Fruit fly (Drosophila melanogaster) whole organism, embryonic: ENCODE data around the gene Hrb27C.
A peak's percentile ranks its signal among the peaks of the same experiment; 100 is the strongest.

Experiments
- Ada2b ChIP-seq: fragments of 200-800 bp; sonication (Bioruptor generic); IDR thresholded peaks from 2 replicates; pipeline ENCODE4 v1.3.6; 2022; ENCODE audit warnings: missing biosample characterization, missing genetic modification characterization
- Asciz ChIP-seq: fragments of 200-800 bp; sonication (Bioruptor generic); optimal IDR thresholded peaks from 2 replicates; lab custom pipeline; 2017; ENCODE audit warnings: missing biosample characterization, mild to moderate bottlenecking, missing genetic modification characterization, missing genetic modification reagents
- CG10979 ChIP-seq: fragments of 200-800 bp; sonication (Bioruptor generic); optimal IDR thresholded peaks from 2 replicates; lab custom pipeline; 2018; ENCODE audit warnings: missing biosample characterization, mild to moderate bottlenecking, missing genetic modification characterization, moderate library complexity
- CG11085 ChIP-seq: fragments of 200-800 bp; sonication (Bioruptor generic); IDR thresholded peaks from 2 replicates; pipeline ENCODE4 v1.3.6; 2022; ENCODE audit warnings: missing biosample characterization, missing genetic modification characterization
- CG11504 ChIP-seq: fragments of 200-800 bp; sonication (Bioruptor generic); optimal IDR thresholded peaks from 3 replicates; lab custom pipeline; 2019; ENCODE audit warnings: missing biosample characterization, mild to moderate bottlenecking, missing genetic modification characterization, moderate library complexity
- CG14014 ChIP-seq: fragments of 200-800 bp; sonication (Bioruptor generic); IDR thresholded peaks from 2 replicates; pipeline ENCODE4 v1.3.6; 2022; ENCODE audit warnings: missing biosample characterization, missing genetic modification characterization
- CG15011 ChIP-seq: fragments of 200-800 bp; sonication (Bioruptor generic); optimal IDR thresholded peaks from 3 replicates; lab custom pipeline; 2018; ENCODE audit warnings: missing biosample characterization, mild to moderate bottlenecking, missing genetic modification characterization
- CG31224 ChIP-seq: fragments of 200-800 bp; sonication (Bioruptor generic); IDR thresholded peaks from 2 replicates; pipeline ENCODE4 v1.3.6; 2022; ENCODE audit warnings: missing biosample characterization, missing genetic modification characterization
- CG32532 ChIP-seq: fragments of 200-800 bp; sonication (Bioruptor generic); IDR thresholded peaks from 2 replicates; pipeline ENCODE4 v1.3.6; 2022; ENCODE audit warnings: missing biosample characterization, missing genetic modification characterization
- CG4424 ChIP-seq: fragments of 200-800 bp; sonication (Bioruptor generic); optimal IDR thresholded peaks from 3 replicates; lab custom pipeline; 2016; ENCODE audit warnings: missing biosample characterization, missing genetic modification characterization
- CG7357 ChIP-seq: fragments of 200-800 bp; sonication (Bioruptor generic); IDR thresholded peaks from 3 replicates; pipeline ENCODE4 v1.3.6; 2022; ENCODE audit warnings: missing biosample characterization, missing genetic modification characterization
- CG8281 ChIP-seq: fragments of 200-800 bp; sonication (Bioruptor generic); optimal IDR thresholded peaks from 2 replicates; lab custom pipeline; 2018; ENCODE audit warnings: missing biosample characterization, mild to moderate bottlenecking, missing genetic modification characterization, moderate library complexity
- CkIIα-i1 ChIP-seq: fragments of 200-800 bp; sonication (Bioruptor generic); IDR thresholded peaks from 2 replicates; pipeline ENCODE4 v1.3.6; 2022; ENCODE audit warnings: missing biosample characterization, missing genetic modification characterization
- D19A ChIP-seq: fragments of 200-800 bp; optimal IDR thresholded peaks from 3 replicates; lab custom pipeline; 2019; ENCODE audit warnings: missing biosample characterization, mild to moderate bottlenecking, missing genetic modification characterization, moderate library complexity
- D19B ChIP-seq: fragments of 200-800 bp; sonication (Bioruptor generic); optimal IDR thresholded peaks from 2 replicates; lab custom pipeline; 2017; ENCODE audit warnings: missing biosample characterization, mild to moderate bottlenecking, missing genetic modification characterization
- Dll ChIP-seq: fragments of 200-800 bp; sonication (Bioruptor generic); IDR thresholded peaks from 4 replicates; pipeline ENCODE4 v1.3.6; 2022; ENCODE audit warnings: missing biosample characterization, missing genetic modification characterization; ENCODE audit not compliant: partially characterized antibody
- Doc3 ChIP-seq: fragments of 200-800 bp; sonication (Bioruptor generic); IDR thresholded peaks from 3 replicates; pipeline ENCODE4 v1.3.6; 2022; ENCODE audit warnings: missing biosample characterization, missing genetic modification characterization; ENCODE audit not compliant: partially characterized antibody
- Ets65A ChIP-seq: fragments of 200-800 bp; sonication (Bioruptor generic); peaks from one replicate; lab custom pipeline; 2016; ENCODE audit warnings: missing biosample characterization, missing genetic modification characterization
- Ets97D ChIP-seq: fragments of 200-800 bp; sonication (Bioruptor generic); optimal IDR thresholded peaks from 3 replicates; lab custom pipeline; 2016; ENCODE audit warnings: missing biosample characterization, missing genetic modification characterization
- HmgZ ChIP-seq: fragments of 200-800 bp; sonication (Bioruptor generic); optimal IDR thresholded peaks from 2 replicates; lab custom pipeline; 2018; ENCODE audit warnings: missing biosample characterization, mild to moderate bottlenecking, missing genetic modification characterization
- MBD-R2 ChIP-seq: fragments of 200-800 bp; sonication (Bioruptor generic); IDR thresholded peaks from 2 replicates; pipeline ENCODE4 v1.3.6; 2022; ENCODE audit warnings: missing biosample characterization, missing genetic modification characterization
- Max ChIP-seq: fragments of 200-800 bp; sonication (Bioruptor generic); optimal IDR thresholded peaks from 2 replicates; lab custom pipeline; 2016; ENCODE audit warnings: missing biosample characterization, mild to moderate bottlenecking, missing genetic modification characterization
- NC2α ChIP-seq: fragments of 200-800 bp; sonication (Bioruptor generic); optimal IDR thresholded peaks from 2 replicates; lab custom pipeline; 2016; ENCODE audit warnings: missing biosample characterization, missing genetic modification characterization
- NK7.1 ChIP-seq: fragments of 200-800 bp; sonication (Bioruptor generic); optimal IDR thresholded peaks from 3 replicates; lab custom pipeline; 2016; ENCODE audit warnings: missing biosample characterization, missing genetic modification characterization
- Rfx ChIP-seq: fragments of 200-800 bp; sonication (Bioruptor generic); IDR thresholded peaks from 2 replicates; pipeline ENCODE4 v1.3.6; 2022; ENCODE audit warnings: missing biosample characterization, missing genetic modification characterization
- Six4 ChIP-seq: fragments of 200-800 bp; sonication (Bioruptor generic); optimal IDR thresholded peaks from 2 replicates; lab custom pipeline; 2016; ENCODE audit warnings: missing biosample characterization, missing genetic modification characterization
- Spps ChIP-seq: fragments of 200-800 bp; sonication (Bioruptor generic); optimal IDR thresholded peaks from 2 replicates; lab custom pipeline; 2018; ENCODE audit warnings: missing biosample characterization, mild to moderate bottlenecking, missing genetic modification characterization
- ab ChIP-seq: fragments of 200-800 bp; sonication (Bioruptor generic); optimal IDR thresholded peaks from 2 replicates; lab custom pipeline; 2016; ENCODE audit warnings: missing biosample characterization, missing genetic modification characterization
- al ChIP-seq: fragments of 200-800 bp; sonication (Bioruptor generic); IDR thresholded peaks from 2 replicates; pipeline ENCODE4 v1.3.6; 2022; ENCODE audit warnings: missing biosample characterization, missing genetic modification characterization
- caup ChIP-seq: fragments of 200-800 bp; sonication (Bioruptor generic); optimal IDR thresholded peaks from 3 replicates; lab custom pipeline; 2017; ENCODE audit warnings: missing biosample characterization, mild to moderate bottlenecking, missing genetic modification characterization, moderate library complexity; ENCODE audit not compliant: severe bottlenecking
- danr ChIP-seq: fragments of 200-800 bp; sonication (Bioruptor generic); IDR thresholded peaks from 2 replicates; pipeline ENCODE4 v1.3.6; 2022; ENCODE audit warnings: missing biosample characterization, missing genetic modification characterization
- dpn ChIP-seq, 2 experiments: fragments of 200-800 bp; sonication (Bioruptor generic); optimal IDR thresholded peaks; 3 replicates each; lab custom pipeline; 2016; ENCODE audit warnings: missing biosample characterization in 2 of 2, missing genetic modification characterization in 2 of 2
- en ChIP-seq: fragments of 200-800 bp; sonication (Bioruptor generic); optimal IDR thresholded peaks from 2 replicates; lab custom pipeline; 2016; ENCODE audit warnings: missing biosample characterization, missing genetic modification characterization
- gce ChIP-seq: fragments of 200-800 bp; sonication (Bioruptor generic); IDR thresholded peaks from 3 replicates; pipeline ENCODE4 v1.3.6; 2022; ENCODE audit warnings: missing biosample characterization, missing genetic modification characterization
- gsb-n ChIP-seq: fragments of 200-800 bp; sonication (Bioruptor generic); optimal IDR thresholded peaks from 3 replicates; lab custom pipeline; 2018; ENCODE audit warnings: missing biosample characterization, mild to moderate bottlenecking, missing genetic modification characterization
- h ChIP-seq: fragments of >200 bp; optimal IDR thresholded peaks from 2 replicates; lab custom pipeline; 2017
- ham ChIP-seq: fragments of 200-800 bp; sonication (Bioruptor generic); IDR thresholded peaks from 2 replicates; pipeline ENCODE4 v1.3.6; 2022; ENCODE audit warnings: missing biosample characterization, missing genetic modification characterization
- her ChIP-seq: fragments of 200-800 bp; sonication (Bioruptor generic); optimal IDR thresholded peaks from 2 replicates; lab custom pipeline; 2016; ENCODE audit warnings: missing biosample characterization, missing genetic modification characterization
- lola ChIP-seq, 3 experiments: fragments of >200 bp in 2 of 3; fragments of 200-800 bp in 1 of 3; sonication (Bioruptor generic) in 1 of 3; optimal IDR thresholded peaks; 2 replicates each; lab custom pipeline; 2017 to 2019; ENCODE audit warnings: missing biosample characterization in 3 of 3, missing genetic modification characterization in 3 of 3, mild to moderate bottlenecking in 1 of 3, moderate library complexity in 1 of 3
- nerfin-1 ChIP-seq: fragments of 200-800 bp; sonication (Bioruptor generic); optimal IDR thresholded peaks from 3 replicates; lab custom pipeline; 2019; ENCODE audit warnings: missing biosample characterization, mild to moderate bottlenecking, missing genetic modification characterization, moderate library complexity
- nom ChIP-seq: fragments of 200-800 bp; sonication (Bioruptor generic); optimal IDR thresholded peaks from 2 replicates; lab custom pipeline; 2017; ENCODE audit warnings: missing biosample characterization, missing genetic modification characterization, mild to moderate bottlenecking, moderate library complexity, missing genetic modification reagents
- p53 ChIP-seq: fragments of 200-800 bp; sonication (Bioruptor generic); optimal IDR thresholded peaks from 2 replicates; lab custom pipeline; 2016; ENCODE audit warnings: missing biosample characterization, missing genetic modification characterization
- salm ChIP-seq: fragments of 200-800 bp; sonication (Bioruptor generic); optimal IDR thresholded peaks from 2 replicates; lab custom pipeline; 2018; ENCODE audit warnings: missing biosample characterization, mild to moderate bottlenecking, missing genetic modification characterization
- sna ChIP-seq: fragments of 200-800 bp; sonication (Bioruptor generic); IDR thresholded peaks from 2 replicates; pipeline ENCODE4 v1.3.6; 2022; ENCODE audit warnings: missing biosample characterization, missing genetic modification characterization; ENCODE audit not compliant: partially characterized antibody
- sug ChIP-seq: fragments of 200-800 bp; optimal IDR thresholded peaks from 2 replicates; lab custom pipeline; 2019; ENCODE audit warnings: missing biosample characterization, mild to moderate bottlenecking, missing genetic modification characterization, moderate library complexity
- tin ChIP-seq: fragments of 200-800 bp; sonication (Bioruptor generic); optimal IDR thresholded peaks from 3 replicates; lab custom pipeline; 2016; ENCODE audit warnings: missing biosample characterization, missing genetic modification characterization
- trh ChIP-seq: fragments of 200-800 bp; sonication (Bioruptor generic); optimal IDR thresholded peaks from 2 replicates; lab custom pipeline; 2016; ENCODE audit warnings: missing biosample characterization, missing genetic modification characterization
- ttk ChIP-seq: fragments of 200-800 bp; sonication (Bioruptor generic); IDR thresholded peaks from 2 replicates; pipeline ENCODE4 v2.1.2; 2022; ENCODE audit warnings: missing biosample characterization, missing genetic modification characterization
- usp ChIP-seq: fragments of >200 bp; optimal IDR thresholded peaks from 2 replicates; lab custom pipeline; 2017; ENCODE audit warnings: missing biosample characterization, missing genetic modification characterization
- vnd ChIP-seq: fragments of 200-800 bp; sonication (Bioruptor generic); IDR thresholded peaks from 3 replicates; pipeline ENCODE4 v1.3.6; 2022; ENCODE audit warnings: missing biosample characterization, missing genetic modification characterization; ENCODE audit not compliant: partially characterized antibody
- wdn ChIP-seq: fragments of 200-800 bp; sonication (Bioruptor generic); IDR thresholded peaks from 2 replicates; pipeline ENCODE4 v1.3.6; 2022; ENCODE audit warnings: missing biosample characterization, missing genetic modification characterization
- yki ChIP-seq: fragments of >200 bp; optimal IDR thresholded peaks from 3 replicates; lab custom pipeline; 2018

Gene Hrb27C

dm6 chr2L:6956725-6957124 lies 36.2 kb downstream of the Hrb27C start, which contains the start of the genes CG13775 and CG3430 (continued):
- peak; percentile 53; the same call in 1 of the 2 replicates for TF ChIP-seq sna (GFP tag; lab: Robert Waterston, UW)
- TF ChIP-seq lola (GFP tag; optimal IDR thresholded peaks at IDR 0.05; lab: Kevin White, UChicago) = no peak
- TF ChIP-seq NC2α (GFP tag; lab: Kevin White, UChicago) = peak; percentile 31
- peak; percentile 33; the same call in 1 of the 2 replicates for TF ChIP-seq CG14014 (GFP tag; lab: Robert Waterston, UW)
- no peak for TF ChIP-seq CG15011 (GFP tag; lab: Kevin White, UChicago)
- TF ChIP-seq ham (GFP tag; lab: Robert Waterston, UW) = no peak
- no peak for TF ChIP-seq CG8281
- TF ChIP-seq CG11085 = no peak
- TF ChIP-seq D19B (GFP tag; lab: Kevin White, UChicago) = no peak
- TF ChIP-seq Six4 (GFP tag; lab: Kevin White, UChicago) = no peak
- TF ChIP-seq Ada2b (GFP tag; lab: Robert Waterston, UW) = no peak
- peak; percentile 67 for TF ChIP-seq Rfx (GFP tag; lab: Robert Waterston, UW)
- TF ChIP-seq gsb-n (tag; lab: Kevin White, UChicago) = no peak
- TF ChIP-seq Dll = peak; percentile 69
- TF ChIP-seq NK7.1 (GFP tag; lab: Kevin White, UChicago) = no peak
- TF ChIP-seq CG10979 (tag; lab: Kevin White, UChicago) = no peak
- peak; percentile 31; the same call in 1 of the 3 replicates for TF ChIP-seq vnd (GFP tag; lab: Robert Waterston, UW)
- no peak for TF ChIP-seq al (GFP tag; lab: Robert Waterston, UW)
- no peak for TF ChIP-seq CG7357 (GFP tag; lab: Robert Waterston, UW)
- TF ChIP-seq D19A (tag; lab: Kevin White, UChicago) = no peak
- TF ChIP-seq CG11504 (tag; lab: Kevin White, UChicago) = no peak
- TF ChIP-seq en = no peak
- no peak for TF ChIP-seq ab (GFP tag; lab: Kevin White, UChicago)
- 0 out of 2 replicates have a peak, but pooled peaks have one; percentile 34 for TF ChIP-seq wdn (GFP tag; lab: Robert Waterston, UW)
- peak; percentile 96 for TF ChIP-seq MBD-R2 (GFP tag; lab: Robert Waterston, UW)
- TF ChIP-seq nerfin-1 (tag; lab: Kevin White, UChicago) = peak; percentile 12
- no peak for TF ChIP-seq CkIIα-i1
- TF ChIP-seq gce (GFP tag; lab: Robert Waterston, UW) = 0 out of 3 replicates have a peak, but pooled peaks have one; percentile 31
- no peak for TF ChIP-seq trh (GFP tag; lab: Kevin White, UChicago)
- peak; percentile 93 for TF ChIP-seq Ets97D (GFP tag; lab: Kevin White, UChicago)
- no peak for TF ChIP-seq h (lab: Kevin White, UChicago)
- no peak for TF ChIP-seq usp
- TF ChIP-seq ttk (GFP tag; lab: Robert Waterston, UW) = no peak
- TF ChIP-seq Ets65A = peak; percentile 98
- peak; percentile 66 for TF ChIP-seq Doc3 (GFP tag; lab: Robert Waterston, UW)
- no peak for TF ChIP-seq p53 (GFP tag; lab: Kevin White, UChicago)
- TF ChIP-seq Asciz (GFP tag; lab: Kevin White, UChicago) = no peak
- no peak for TF ChIP-seq CG31224 (GFP tag; lab: Robert Waterston, UW)
- TF ChIP-seq CG4424 (GFP tag; lab: Kevin White, UChicago) = peak; percentile 37
- TF ChIP-seq HmgZ (tag; lab: Kevin White, UChicago) = peak; percentile 72
- TF ChIP-seq nom (GFP tag; lab: Kevin White, UChicago) = peak; percentile 11
- peak; percentile 22 for TF ChIP-seq sug (tag; lab: Kevin White, UChicago)
- TF ChIP-seq danr (GFP tag; lab: Robert Waterston, UW) = no peak
- peak; percentile 7 for TF ChIP-seq tin
- TF ChIP-seq yki (lab: Kevin White, UChicago) = no peak
- peak; percentile 52 for TF ChIP-seq her (GFP tag; lab: Kevin White, UChicago)
- peak; percentile 20 for TF ChIP-seq caup (GFP tag; lab: Kevin White, UChicago)
- no peak for TF ChIP-seq Spps (tag; lab: Kevin White, UChicago)
- no peak for TF ChIP-seq Max (GFP tag; lab: Kevin White, UChicago)
- TF ChIP-seq salm (tag; lab: Kevin White, UChicago) = no peak
- peak; percentile 56; the same call in 1 of the 2 replicates for TF ChIP-seq CG32532 (GFP tag; lab: Robert Waterston, UW)
- TF ChIP-seq dpn (GFP tag; optimal IDR thresholded peaks at IDR 0.05; lab: Kevin White, UChicago) = peak; percentile 25 to 54
